Worm (Caenorhabditis elegans) whole organism, L4 larva: ENCODE measurements around the gene R01E6.5.

Source experiments
- D1046.2 ChIP-seq: fragments of 200-800 bp; sonication (Bioruptor generic); IDR thresholded peaks from 2 replicates; pipeline ENCODE4 v1.3.6; 2022; ENCODE audit warnings: missing genetic modification characterization, missing compliant biosample characterization
- F26F4.8 ChIP-seq: fragments of 200-800 bp; sonication (Bioruptor generic); conservative IDR thresholded peaks from 2 replicates; pipeline ENCODE4 v1.3.6; 2022; ENCODE audit warnings: missing genetic modification characterization, missing compliant biosample characterization
- R02D3.7 ChIP-seq: fragments of 150-350 bp; sonication (generic microtip); optimal IDR thresholded peaks from 3 replicates; lab custom pipeline; 2014; ENCODE audit warnings: missing biosample characterization, missing genetic modification characterization
- Y105C5A.15 ChIP-seq: fragments of 200-800 bp; sonication (Bioruptor generic); IDR thresholded peaks from 2 replicates; pipeline ENCODE4 v1.3.6; 2022; ENCODE audit warnings: missing genetic modification characterization, missing compliant biosample characterization
- Y5F2A.4 ChIP-seq: fragments of 200-800 bp; sonication (Bioruptor generic); optimal IDR thresholded peaks from 2 replicates; lab custom pipeline; 2018; ENCODE audit warnings: mild to moderate bottlenecking, missing genetic modification characterization, missing compliant biosample characterization
- ZK337.2 ChIP-seq: fragments of 200-800 bp; sonication (Bioruptor generic); IDR thresholded peaks from 2 replicates; pipeline ENCODE4 v1.3.6; 2022; ENCODE audit warnings: missing genetic modification reagents, missing genetic modification characterization, missing compliant biosample characterization
- aha-1 ChIP-seq: fragments of 150-350 bp; peaks from one replicate; lab custom pipeline; 2014; ENCODE audit warnings: missing biosample characterization, missing genetic modification characterization
- attf-4 ChIP-seq: sonication (generic microtip); optimal IDR thresholded peaks from 3 replicates; lab custom pipeline; 2017; ENCODE audit warnings: missing biosample characterization, missing genetic modification characterization
- ceh-44 ChIP-seq: fragments of 200-800 bp; sonication (Bioruptor generic); IDR thresholded peaks from 2 replicates; pipeline ENCODE4 v1.3.6; 2022; ENCODE audit warnings: missing genetic modification reagents, missing genetic modification characterization, missing compliant biosample characterization
- ceh-62 ChIP-seq: sonication (generic microtip); optimal IDR thresholded peaks from 2 replicates; lab custom pipeline; 2017; ENCODE audit warnings: missing biosample characterization, missing genetic modification characterization
- daf-16 ChIP-seq, 3 experiments: sonication (generic microtip); optimal IDR thresholded peaks; 2 replicates each; lab custom pipeline; 2016 to 2017; ENCODE audit warnings: missing genetic modification characterization in 3 of 3, missing genetic modification reagents in 3 of 3, mild to moderate bottlenecking in 2 of 3, missing compliant biosample characterization in 2 of 3, missing biosample characterization in 1 of 3, moderate library complexity in 1 of 3
- daf-8 ChIP-seq: fragments of 200-800 bp; sonication (Bioruptor generic); IDR thresholded peaks from 2 replicates; pipeline ENCODE4 v1.3.6; 2022; ENCODE audit warnings: missing genetic modification characterization, missing compliant biosample characterization
- dmd-6 ChIP-seq: fragments of 200-800 bp; sonication (Bioruptor generic); IDR thresholded peaks from 2 replicates; pipeline ENCODE4 v1.3.6; 2022; ENCODE audit warnings: missing genetic modification reagents, missing genetic modification characterization, missing compliant biosample characterization
- dpl-1 ChIP-seq: fragments of 150-350 bp; optimal IDR thresholded peaks from 2 replicates; lab custom pipeline; 2014; ENCODE audit warnings: missing biosample characterization, missing genetic modification reagents, missing genetic modification characterization
- dve-1 ChIP-seq: sonication (generic microtip); optimal IDR thresholded peaks from 2 replicates; lab custom pipeline; 2017; ENCODE audit warnings: antibody characterized with exemption, mild to moderate bottlenecking, missing genetic modification characterization, missing compliant biosample characterization; ENCODE audit not compliant: insufficient read depth
- egl-43 ChIP-seq: fragments of 200-800 bp; sonication (Bioruptor generic); IDR thresholded peaks from 2 replicates; pipeline ENCODE4 v1.3.6; 2022; ENCODE audit warnings: missing genetic modification reagents, missing genetic modification characterization, missing compliant biosample characterization
- fkh-10 ChIP-seq: fragments of 150-350 bp; optimal IDR thresholded peaks from 2 replicates; lab custom pipeline; 2014; ENCODE audit warnings: missing biosample characterization, missing genetic modification reagents, missing genetic modification characterization
- gei-8 ChIP-seq: fragments of 200-800 bp; sonication (Bioruptor generic); optimal IDR thresholded peaks from 2 replicates; lab custom pipeline; 2018; ENCODE audit warnings: mild to moderate bottlenecking, missing genetic modification characterization, missing compliant biosample characterization
- hif-1 ChIP-seq, 2 experiments: sonication (generic microtip); optimal IDR thresholded peaks; 2 replicates each; lab custom pipeline; 2016 to 2017; ENCODE audit warnings: missing compliant biosample characterization in 2 of 2, missing genetic modification characterization in 2 of 2, missing genetic modification reagents in 2 of 2, missing genotype in 2 of 2, mild to moderate bottlenecking in 1 of 2
- hmg-1.1 ChIP-seq: fragments of 200-800 bp; sonication (Bioruptor generic); IDR thresholded peaks from 2 replicates; pipeline ENCODE4 v1.3.6; 2022; ENCODE audit warnings: missing genetic modification reagents, missing genetic modification characterization, missing compliant biosample characterization
- lin-1 ChIP-seq: fragments of 200-800 bp; sonication (Bioruptor generic); IDR thresholded peaks from 2 replicates; pipeline ENCODE4 v1.3.6; 2022; ENCODE audit warnings: missing genetic modification reagents, missing genetic modification characterization, missing compliant biosample characterization
- lin-13 ChIP-seq: fragments of 150-350 bp; optimal IDR thresholded peaks from 2 replicates; lab custom pipeline; 2014; ENCODE audit warnings: missing biosample characterization, missing genetic modification reagents, missing genetic modification characterization
- lin-15B ChIP-seq: fragments of 150-350 bp; sonication (generic microtip); optimal IDR thresholded peaks from 3 replicates; lab custom pipeline; 2014; ENCODE audit warnings: missing biosample characterization, missing genetic modification characterization
- lin-39 ChIP-seq: fragments of 150-350 bp; optimal IDR thresholded peaks from 2 replicates; lab custom pipeline; 2014; ENCODE audit warnings: missing biosample characterization, missing genetic modification reagents, missing genetic modification characterization
- lir-3 ChIP-seq: sonication (generic microtip); optimal IDR thresholded peaks from 2 replicates; lab custom pipeline; 2016; ENCODE audit warnings: mild to moderate bottlenecking, missing genetic modification characterization, missing compliant biosample characterization
- madf-5 ChIP-seq, 2 experiments: fragments of 200-800 bp; sonication (Bioruptor generic); IDR thresholded peaks; 2 replicates each; pipeline ENCODE4 v1.3.6; 2022; ENCODE audit warnings: missing compliant biosample characterization in 2 of 2, missing genetic modification characterization in 2 of 2
- madf-9 ChIP-seq: fragments of 200-800 bp; sonication (Bioruptor generic); conservative IDR thresholded peaks from 2 replicates; pipeline ENCODE4 v1.3.6; 2022; ENCODE audit warnings: missing genetic modification reagents, missing genetic modification characterization, missing compliant biosample characterization
- mdt-29 ChIP-seq: fragments of 200-800 bp; sonication (Bioruptor generic); IDR thresholded peaks from 2 replicates; pipeline ENCODE4 v1.3.6; 2022; ENCODE audit warnings: missing genetic modification reagents, missing genetic modification characterization, missing compliant biosample characterization
- mes-2 ChIP-seq: sonication (generic microtip); optimal IDR thresholded peaks from 2 replicates; lab custom pipeline; 2016; ENCODE audit warnings: missing genotype, mild to moderate bottlenecking, missing genetic modification characterization, missing compliant biosample characterization; ENCODE audit not compliant: poor library complexity, severe bottlenecking
- mxl-3 ChIP-seq: fragments of 200-800 bp; sonication (Bioruptor generic); optimal IDR thresholded peaks from 2 replicates; lab custom pipeline; 2018; ENCODE audit warnings: mild to moderate bottlenecking, missing genetic modification characterization, missing compliant biosample characterization
- nhr-11 ChIP-seq: fragments of 150-350 bp; optimal IDR thresholded peaks from 2 replicates; lab custom pipeline; 2014; ENCODE audit warnings: missing biosample characterization, missing genetic modification characterization
- nhr-28 ChIP-seq: fragments of 150-350 bp; optimal IDR thresholded peaks from 2 replicates; lab custom pipeline; 2014; ENCODE audit warnings: missing biosample characterization, missing genetic modification characterization
- nhr-6 ChIP-seq: fragments of 150-350 bp; optimal IDR thresholded peaks from 2 replicates; lab custom pipeline; 2014; ENCODE audit warnings: missing biosample characterization, missing genetic modification characterization
- nhr-76 ChIP-seq: fragments of 150-350 bp; optimal IDR thresholded peaks from 2 replicates; lab custom pipeline; 2014; ENCODE audit warnings: missing biosample characterization, missing genetic modification characterization
- nhr-77 ChIP-seq: fragments of 150-350 bp; optimal IDR thresholded peaks from 2 replicates; lab custom pipeline; 2014; ENCODE audit warnings: missing biosample characterization, missing genetic modification characterization
- pha-4 ChIP-seq, 2 experiments: fragments of 150-350 bp in 1 of 2; fragments of 200-800 bp in 1 of 2; sonication (Bioruptor generic) in 1 of 2; IDR thresholded peaks in 1 of 2; optimal IDR thresholded peaks in 1 of 2; 2 replicates each; pipeline versions ENCODE4 v1.3.6 to Lab custom; 2014 to 2022; ENCODE audit warnings: missing genetic modification characterization in 2 of 2, missing genetic modification reagents in 2 of 2, missing biosample characterization in 1 of 2, missing compliant biosample characterization in 1 of 2
- php-3 ChIP-seq: fragments of 200-800 bp; sonication (Bioruptor generic); IDR thresholded peaks from 2 replicates; pipeline ENCODE4 v1.3.6; 2022; ENCODE audit warnings: missing genetic modification reagents, missing genetic modification characterization, missing compliant biosample characterization
- pqm-1 ChIP-seq: sonication (generic microtip); optimal IDR thresholded peaks from 2 replicates; lab custom pipeline; 2017; ENCODE audit warnings: missing biosample characterization, missing genetic modification characterization
- sdz-12 ChIP-seq: fragments of 200-800 bp; sonication (Bioruptor generic); optimal IDR thresholded peaks from 2 replicates; lab custom pipeline; 2018; ENCODE audit warnings: mild to moderate bottlenecking, missing genetic modification characterization, missing compliant biosample characterization
- set-16 ChIP-seq: fragments of 200-800 bp; sonication (Bioruptor generic); IDR thresholded peaks from 2 replicates; pipeline ENCODE4 v1.3.6; 2022; ENCODE audit warnings: missing genetic modification reagents, missing genetic modification characterization, missing compliant biosample characterization
- snpc-4 ChIP-seq: fragments of 150-350 bp; optimal IDR thresholded peaks from 2 replicates; lab custom pipeline; 2014; ENCODE audit warnings: missing biosample characterization, missing genetic modification characterization
- spr-1 ChIP-seq: sonication (generic microtip); optimal IDR thresholded peaks from 2 replicates; lab custom pipeline; 2016; ENCODE audit warnings: mild to moderate bottlenecking, missing genetic modification characterization, missing compliant biosample characterization
- spr-3 ChIP-seq: fragments of 200-800 bp; sonication (Bioruptor generic); optimal IDR thresholded peaks from 2 replicates; lab custom pipeline; 2018; ENCODE audit warnings: mild to moderate bottlenecking, missing genetic modification characterization, missing compliant biosample characterization
- unc-39 ChIP-seq: sonication (generic microtip); optimal IDR thresholded peaks from 2 replicates; lab custom pipeline; 2017; ENCODE audit warnings: missing biosample characterization, missing genetic modification characterization
- vab-7 ChIP-seq: fragments of 200-800 bp; sonication (Bioruptor generic); IDR thresholded peaks from 2 replicates; pipeline ENCODE4 v1.3.6; 2022; ENCODE audit warnings: missing genetic modification reagents, missing genetic modification characterization, missing compliant biosample characterization
- zag-1 ChIP-seq: fragments of 150-350 bp; optimal IDR thresholded peaks from 2 replicates; lab custom pipeline; 2014; ENCODE audit warnings: missing biosample characterization, missing genetic modification characterization
- zfp-3 ChIP-seq: fragments of 200-800 bp; sonication (Bioruptor generic); conservative IDR thresholded peaks from 2 replicates; pipeline ENCODE4 v1.3.6; 2022; ENCODE audit warnings: missing genetic modification reagents, missing genetic modification characterization, missing compliant biosample characterization
- zip-2 ChIP-seq: fragments of 150-350 bp; optimal IDR thresholded peaks from 2 replicates; lab custom pipeline; 2014; ENCODE audit warnings: missing biosample characterization, missing genetic modification characterization
- ztf-11 ChIP-seq: fragments of 150-350 bp; optimal IDR thresholded peaks from 2 replicates; lab custom pipeline; 2014; ENCODE audit warnings: missing biosample characterization, missing genetic modification characterization
- ztf-7 ChIP-seq: fragments of 150-350 bp; optimal IDR thresholded peaks from 2 replicates; lab custom pipeline; 2014; ENCODE audit warnings: missing biosample characterization, missing genetic modification characterization

Gene R01E6.5

ce11 chrX:13527347-13528092, 9.3 kb upstream of the R01E6.5 start, which contains the start of gene pab-2 (continued):
- TF ChIP-seq madf-9 (GFP tag; lab: Robert Waterston, UW) (peak; percentile 72), nhr-77 (tag; lab: Kevin White, UChicago) (peak; percentile 54), ZK337.2 (GFP tag; lab: Robert Waterston, UW) (no peak), daf-8 (GFP tag; lab: Robert Waterston, UW) (no peak), snpc-4 (tag; lab: Kevin White, UChicago) (no peak), aha-1 (tag; lab: Kevin White, UChicago) (peak; percentile 99), fkh-10 (GFP tag; lab: Kevin White, UChicago) (peak; percentile 27), Y105C5A.15 (no peak), daf-16 (GFP tag; optimal IDR thresholded peaks at IDR 0.05; lab: Kevin White, UChicago) (peak in 1 of 2 experiments; percentile 39), daf-16 (tag; optimal IDR thresholded peaks at IDR 0.05; lab: Kevin White, UChicago) (peak; percentile 83), R02D3.7 (tag; lab: Kevin White, UChicago) (no peak), D1046.2 (0 out of 2 replicates have a peak, but pooled peaks have one; percentile 54), php-3 (GFP tag; lab: Robert Waterston, UW) (peak; percentile 85), F26F4.8 (no peak), nhr-6 (tag; lab: Kevin White, UChicago) (no peak), attf-4 (tag; lab: Kevin White, UChicago) (no peak), dmd-6 (GFP tag; lab: Robert Waterston, UW) (peak; percentile 91), vab-7 (GFP tag; lab: Robert Waterston, UW) (no peak), nhr-76 (tag; lab: Kevin White, UChicago) (no peak), nhr-28 (tag; lab: Kevin White, UChicago) (peak; percentile 87), Y5F2A.4 (GFP tag; lab: Kevin White, UChicago) (no peak), gei-8 (peak; percentile 71), hmg-1.1 (GFP tag; lab: Robert Waterston, UW) (peak; percentile 90), zag-1 (tag; lab: Kevin White, UChicago) (peak; percentile 54), zfp-3 (GFP tag; lab: Robert Waterston, UW) (no peak), lin-13 (GFP tag; lab: Kevin White, UChicago) (peak; percentile 41), ztf-11 (no peak), ceh-44 (GFP tag; lab: Robert Waterston, UW) (no peak), pha-4 (GFP tag; IDR thresholded peaks at IDR 0.05; lab: Robert Waterston, UW) (peak; percentile 49; the same call in 1 of the 2 replicates), pha-4 (tag; optimal IDR thresholded peaks at IDR 0.05; lab: Kevin White, UChicago) (no peak), lin-39 (no peak), dpl-1 (GFP tag; lab: Kevin White, UChicago) (peak; percentile 16), lin-15B (no peak), unc-39 (tag; lab: Kevin White, UChicago) (no peak), mes-2 (peak; percentile 59), pqm-1 (tag; lab: Kevin White, UChicago) (peak; percentile 29), hif-1 (tag; optimal IDR thresholded peaks at IDR 0.05; lab: Kevin White, UChicago) (peak in 1 of 2 experiments; percentile 59), sdz-12 (no peak), lir-3 (tag; lab: Kevin White, UChicago) (no peak), spr-3 (GFP tag; lab: Kevin White, UChicago) (no peak), ceh-62 (tag; lab: Kevin White, UChicago) (no peak), spr-1 (tag; lab: Kevin White, UChicago) (peak; percentile 73), zip-2 (tag; lab: Kevin White, UChicago) (peak; percentile 92), dve-1 (tag; lab: Kevin White, UChicago) (peak; percentile 92), mxl-3 (peak; percentile 97), nhr-11 (tag; lab: Kevin White, UChicago) (peak; percentile 79), set-16 (GFP tag; lab: Robert Waterston, UW) (peak; percentile 81), egl-43 (GFP tag; lab: Robert Waterston, UW) (peak; percentile 76), mdt-29 (GFP tag; lab: Robert Waterston, UW) (no peak), madf-5 (GFP tag; IDR thresholded peaks at IDR 0.05; lab: Robert Waterston, UW) (no peak), ztf-7 (tag; lab: Kevin White, UChicago) (peak; percentile 28), lin-1 (GFP tag; lab: Robert Waterston, UW) (no peak; the same call in 1 of the 2 replicates)
